Worm (Caenorhabditis elegans) whole organism, late embryonic: ENCODE results near the gene sre-10.

ENCODE experiments used
- C38D4.7 ChIP-seq: fragments of 200-800 bp; sonication (Bioruptor generic); optimal IDR thresholded peaks from 2 replicates; lab custom pipeline; 2018; ENCODE audit warnings: mild to moderate bottlenecking, missing genetic modification characterization, moderate library complexity, missing compliant biosample characterization
- ceh-31 ChIP-seq: sonication (generic microtip); optimal IDR thresholded peaks from 2 replicates; lab custom pipeline; 2016; ENCODE audit warnings: missing genetic modification characterization, missing compliant biosample characterization
- ceh-9 ChIP-seq: sonication (generic microtip); optimal IDR thresholded peaks from 2 replicates; lab custom pipeline; 2016; ENCODE audit warnings: mild to moderate bottlenecking, missing genetic modification characterization, inconsistent platforms, missing compliant biosample characterization
- eyg-1 ChIP-seq: sonication (generic microtip); optimal IDR thresholded peaks from 2 replicates; lab custom pipeline; 2016; ENCODE audit warnings: missing genotype, missing genetic modification characterization, missing compliant biosample characterization
- hlh-13 ChIP-seq: fragments of 200-800 bp; sonication (Bioruptor generic); optimal IDR thresholded peaks from 2 replicates; lab custom pipeline; 2018; ENCODE audit warnings: mild to moderate bottlenecking, missing genetic modification characterization, missing compliant biosample characterization
- madf-2 ChIP-seq: sonication (generic microtip); optimal IDR thresholded peaks from 2 replicates; lab custom pipeline; 2017; ENCODE audit warnings: missing genetic modification characterization, missing compliant biosample characterization
- pax-1 ChIP-seq: fragments of 150-350 bp; optimal IDR thresholded peaks from 2 replicates; lab custom pipeline; 2014; ENCODE audit warnings: missing biosample characterization, missing genetic modification characterization
- pha-4 ChIP-seq: fragments of 150-350 bp; optimal IDR thresholded peaks from 2 replicates; lab custom pipeline; 2018; ENCODE audit warnings: missing biosample characterization, missing genetic modification reagents, missing genetic modification characterization
- pqm-1 ChIP-seq: sonication (generic microtip); optimal IDR thresholded peaks from 2 replicates; lab custom pipeline; 2016; ENCODE audit warnings: missing genetic modification characterization, missing compliant biosample characterization
- sox-2 ChIP-seq: fragments of 200-800 bp; sonication (Bioruptor generic); IDR thresholded peaks from 2 replicates; pipeline ENCODE4 v1.3.6; 2022; ENCODE audit warnings: missing genetic modification reagents, missing genetic modification characterization, missing compliant biosample characterization
- tbx-2 ChIP-seq: sonication (generic microtip); optimal IDR thresholded peaks from 2 replicates; lab custom pipeline; 2016; ENCODE audit warnings: missing genetic modification characterization, missing compliant biosample characterization

- TF ChIP-seq sox-2 (GFP tag; lab: Robert Waterston, UW) = no peak
- TF ChIP-seq C38D4.7 (GFP tag; lab: Kevin White, UChicago) = no peak
- TF ChIP-seq eyg-1 (tag; lab: Kevin White, UChicago) = no peak
- no peak for TF ChIP-seq pax-1 (tag; lab: Kevin White, UChicago)
- no peak for TF ChIP-seq tbx-2
- no peak for TF ChIP-seq ceh-9 (tag; lab: Kevin White, UChicago)
- TF ChIP-seq madf-2 (tag; lab: Kevin White, UChicago) = no peak
- TF ChIP-seq pqm-1 (tag; lab: Kevin White, UChicago) = no peak
- no peak for TF ChIP-seq ceh-31
- no peak for TF ChIP-seq hlh-13
- TF ChIP-seq pha-4 (tag; lab: Kevin White, UChicago) = no peak
These were observed 24.7 kb downstream of the sre-10 start, which contains the start of gene ugt-39 for ce11 chrV:7157089-7157488.
